Fruit fly (Drosophila melanogaster): ENCODE measurements around the gene CG11403.

- TF ChIP-seq Dll (optimal IDR thresholded peaks at IDR 0.05) = no peak
- no peak for TF ChIP-seq usp (GFP tag; optimal IDR thresholded peaks at IDR 0.05)
- no peak for TF ChIP-seq pan (optimal IDR thresholded peaks at IDR 0.05)
- no peak for TF ChIP-seq CG8478 (optimal IDR thresholded peaks at IDR 0.05)
- no peak for TF ChIP-seq EcR (GFP tag; optimal IDR thresholded peaks at IDR 0.05)
- no peak for TF ChIP-seq psq (optimal IDR thresholded peaks at IDR 0.05)
These were observed 4.1 kb downstream of the CG11403 start for dm6 chrX:1235618-1236006.
